Worm (Caenorhabditis elegans) whole organism, early embryonic: ENCODE measurements around the gene T21B4.3.

ENCODE experiments used
- B0310.2 ChIP-seq: sonication (generic microtip); optimal IDR thresholded peaks from 2 replicates; lab custom pipeline; 2016; ENCODE audit warnings: mild to moderate bottlenecking, missing genetic modification characterization, missing compliant biosample characterization
- F13C5.2 ChIP-seq: sonication (generic microtip); optimal IDR thresholded peaks from 2 replicates; lab custom pipeline; 2017; ENCODE audit warnings: mild to moderate bottlenecking, missing genetic modification characterization, inconsistent platforms, missing compliant biosample characterization
- aly-1 ChIP-seq: sonication (generic microtip); optimal IDR thresholded peaks from 2 replicates; lab custom pipeline; 2016; ENCODE audit warnings: missing genetic modification characterization, missing compliant biosample characterization
- ama-1 ChIP-seq: fragments of 150-350 bp; optimal IDR thresholded peaks from 2 replicates; lab custom pipeline; 2014
- ceh-13 ChIP-seq: fragments of 200-800 bp; sonication (Bioruptor generic); optimal IDR thresholded peaks from 2 replicates; lab custom pipeline; 2018; ENCODE audit warnings: mild to moderate bottlenecking, missing genetic modification characterization, missing compliant biosample characterization
- ceh-36 ChIP-seq: sonication (generic microtip); optimal IDR thresholded peaks from 2 replicates; lab custom pipeline; 2016; ENCODE audit warnings: missing genetic modification characterization, inconsistent platforms, missing compliant biosample characterization
- ets-7 ChIP-seq: sonication (generic microtip); optimal IDR thresholded peaks from 2 replicates; lab custom pipeline; 2016; ENCODE audit warnings: missing genotype, missing genetic modification characterization, missing compliant biosample characterization
- flt-1 ChIP-seq: fragments of 200-800 bp; sonication (Bioruptor generic); IDR thresholded peaks from 2 replicates; pipeline ENCODE4 v1.3.6; 2022; ENCODE audit warnings: missing genetic modification characterization, missing compliant biosample characterization
- hmbx-1 ChIP-seq: sonication (generic microtip); optimal IDR thresholded peaks from 2 replicates; lab custom pipeline; 2016; ENCODE audit warnings: mild to moderate bottlenecking, missing genetic modification characterization, missing compliant biosample characterization
- hmg-4 ChIP-seq: fragments of 200-800 bp; sonication (Bioruptor generic); optimal IDR thresholded peaks from 2 replicates; lab custom pipeline; 2018; ENCODE audit warnings: mild to moderate bottlenecking, missing genetic modification characterization, missing compliant biosample characterization
- hnd-1 ChIP-seq: sonication (generic microtip); optimal IDR thresholded peaks from 2 replicates; lab custom pipeline; 2016; ENCODE audit warnings: missing genetic modification characterization, missing compliant biosample characterization
- pes-1 ChIP-seq: fragments of 200-800 bp; sonication (Bioruptor generic); IDR thresholded peaks from 2 replicates; pipeline ENCODE4 v1.3.6; 2022; ENCODE audit warnings: missing genetic modification reagents, missing genetic modification characterization, missing compliant biosample characterization
- scrt-1 ChIP-seq: fragments of 200-800 bp; sonication (Bioruptor generic); IDR thresholded peaks from 2 replicates; pipeline ENCODE4 v1.3.6; 2022; ENCODE audit warnings: missing genetic modification characterization, missing compliant biosample characterization
- sea-1 ChIP-seq: fragments of 200-800 bp; sonication (Bioruptor generic); conservative IDR thresholded peaks from 2 replicates; pipeline ENCODE4 v1.3.6; 2022; ENCODE audit warnings: missing genetic modification characterization, missing compliant biosample characterization
- tbx-11 ChIP-seq: fragments of 200-800 bp; sonication (Bioruptor generic); IDR thresholded peaks from 2 replicates; pipeline ENCODE4 v1.3.6; 2022; ENCODE audit warnings: missing genetic modification characterization, missing compliant biosample characterization
- tbx-37 ChIP-seq: fragments of 200-800 bp; sonication (Bioruptor generic); conservative IDR thresholded peaks from 2 replicates; pipeline ENCODE4 v1.3.6; 2022; ENCODE audit warnings: missing genetic modification reagents, missing genetic modification characterization, missing compliant biosample characterization
- tra-4 ChIP-seq: sonication (generic microtip); optimal IDR thresholded peaks from 2 replicates; lab custom pipeline; 2017; ENCODE audit warnings: missing genetic modification characterization, missing compliant biosample characterization

T21B4.3 gene

DNA sequence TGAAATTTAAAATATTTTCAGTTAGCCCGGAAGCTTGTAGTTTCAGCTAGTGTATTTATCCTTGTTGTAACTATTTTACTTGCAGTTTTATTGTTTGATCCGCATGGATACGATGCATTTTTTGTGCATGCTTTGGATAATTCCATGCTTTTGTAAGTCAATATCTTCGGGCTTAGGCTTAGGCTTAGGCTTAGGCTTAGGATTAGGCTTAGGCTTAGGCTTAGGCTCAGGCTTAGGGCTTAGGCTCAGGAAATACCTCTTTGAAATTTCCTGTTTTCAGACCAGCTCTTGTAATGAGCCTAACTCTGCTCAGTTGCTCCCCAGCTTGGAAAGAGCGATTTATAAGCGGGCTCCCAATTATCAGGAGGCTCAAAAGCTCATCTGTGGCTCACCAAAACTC lies 29.8 kb downstream of the T21B4.3 start, which contains the start of gene srg-16:
Gene srg-16 (plus strand): TSS at position 87 of the 400 bp plus-strand sequence.
- TF ChIP-seq ceh-36 (tag; lab: Kevin White, UChicago), result peak; percentile 63
- no peak for TF ChIP-seq aly-1 (tag; lab: Kevin White, UChicago)

DNA sequence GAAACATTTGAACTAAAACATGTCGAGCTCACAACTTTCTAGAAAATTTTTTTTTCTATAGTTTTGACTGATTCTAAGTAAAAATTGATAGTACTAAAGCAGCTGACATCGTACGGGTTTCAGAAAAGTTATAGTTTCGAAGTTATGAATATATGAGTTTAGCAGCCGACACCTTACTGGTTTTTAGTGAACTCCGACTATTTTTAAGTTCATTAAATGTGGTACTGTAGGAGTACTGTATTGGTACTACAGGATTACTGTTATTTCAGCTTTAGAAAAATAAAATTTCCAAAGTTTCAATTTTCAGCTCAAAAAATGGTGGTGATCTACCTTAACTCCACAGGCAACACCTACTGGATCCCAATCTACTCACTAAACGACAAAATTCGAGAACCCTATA lies 31.3 kb downstream of the T21B4.3 start, which contains the start of gene sre-37:
Gene sre-37 (plus strand): TSS at position 301 of the 400 bp plus-strand sequence.
- TF ChIP-seq B0310.2 (tag; lab: Kevin White, UChicago), result no peak
- TF ChIP-seq F13C5.2 (tag; lab: Kevin White, UChicago), result no peak
- TF ChIP-seq hmg-4 (GFP tag; lab: Kevin White, UChicago), result no peak
- TF ChIP-seq flt-1 (GFP tag; lab: Robert Waterston, UW), result no peak
- no peak for TF ChIP-seq pes-1 (GFP tag; lab: Robert Waterston, UW)
- no peak for TF ChIP-seq hnd-1 (tag; lab: Kevin White, UChicago)
- TF ChIP-seq ets-7 (tag; lab: Kevin White, UChicago), result no peak
- no peak for TF ChIP-seq tbx-11
- no peak for TF ChIP-seq tbx-37

DNA sequence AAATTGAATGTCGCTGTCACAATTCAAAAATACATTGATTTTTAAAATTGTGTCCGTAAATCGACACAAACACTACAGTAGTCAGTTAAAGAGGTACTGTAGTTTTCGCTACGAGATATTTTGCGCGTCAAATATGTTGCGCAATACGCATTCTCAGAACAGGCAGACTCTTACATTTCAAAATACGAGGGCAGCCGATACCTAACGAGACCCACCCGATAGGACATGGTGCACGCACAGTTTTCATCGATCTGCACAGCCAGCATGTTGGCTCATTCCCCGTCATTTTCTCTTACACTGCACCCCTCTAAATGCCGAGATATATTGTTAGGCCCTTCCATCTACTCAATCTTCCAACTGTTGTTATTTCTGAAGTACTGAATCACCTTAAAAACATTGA lies 34.6 kb downstream of the T21B4.3 start, which contains the start of gene F15A4.2:
Gene F15A4.2 (plus strand): TSS at position 301 of the 400 bp plus-strand sequence.
- no peak for TF ChIP-seq scrt-1 (GFP tag; lab: Robert Waterston, UW)

DNA sequence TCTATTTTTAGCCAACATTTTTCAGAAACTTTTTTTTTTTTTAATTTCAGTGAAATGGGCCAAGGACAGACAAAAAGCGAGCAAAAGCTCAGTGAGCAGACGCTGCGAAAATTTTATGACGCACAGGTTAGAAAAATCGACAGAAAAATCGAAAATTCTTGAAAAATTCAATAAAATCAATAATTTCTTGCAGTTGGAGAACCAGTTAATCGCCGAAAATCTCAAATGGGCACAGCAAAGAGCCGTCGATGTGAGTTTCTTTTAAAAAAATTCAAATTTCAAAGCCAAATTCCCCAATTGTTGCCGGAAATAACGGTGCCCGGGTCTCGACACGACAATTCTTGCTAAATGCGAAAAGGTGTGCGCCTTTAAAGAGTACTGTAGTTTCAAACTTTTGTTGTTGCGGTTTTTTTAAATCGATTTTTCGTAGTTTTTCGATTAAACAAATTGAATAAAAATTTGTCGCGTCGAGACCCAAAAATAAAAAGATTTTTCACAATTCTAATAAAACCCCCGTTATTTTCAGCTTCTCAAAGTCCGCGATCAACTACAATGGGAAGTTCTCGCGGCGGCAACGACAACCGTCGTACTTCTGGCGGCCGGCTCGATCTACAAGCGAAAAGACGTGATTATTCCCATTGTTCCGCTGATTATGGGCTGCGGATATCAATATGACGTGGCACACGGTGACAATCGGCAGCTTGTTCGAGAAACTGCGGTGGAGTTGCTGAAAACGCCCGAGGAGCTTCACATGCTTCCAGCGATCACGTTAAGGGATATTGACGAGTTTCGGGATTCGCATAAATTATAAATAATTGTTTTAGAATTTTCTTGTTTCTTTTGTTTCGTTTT lies 36.1 kb downstream of the T21B4.3 start, which contains the start of gene tag-280:
Gene tag-280 (plus strand): TSS at position 51 of the 852 bp plus-strand sequence.
- TF ChIP-seq pes-1 (GFP tag; lab: Robert Waterston, UW) (no peak), F13C5.2 (tag; lab: Kevin White, UChicago) (no peak), ets-7 (tag; lab: Kevin White, UChicago) (no peak), hmbx-1 (no peak), scrt-1 (GFP tag; lab: Robert Waterston, UW) (no peak), ceh-36 (tag; lab: Kevin White, UChicago) (no peak), ama-1 (no peak), B0310.2 (tag; lab: Kevin White, UChicago) (no peak), sea-1 (GFP tag; lab: Robert Waterston, UW) (no peak), tbx-11 (no peak), ceh-13 (no peak), hnd-1 (tag; lab: Kevin White, UChicago) (no peak), tbx-37 (no peak), hmg-4 (GFP tag; lab: Kevin White, UChicago) (no peak), tra-4 (tag; lab: Kevin White, UChicago) (no peak), flt-1 (GFP tag; lab: Robert Waterston, UW) (no peak), aly-1 (tag; lab: Kevin White, UChicago) (no peak)

DNA sequence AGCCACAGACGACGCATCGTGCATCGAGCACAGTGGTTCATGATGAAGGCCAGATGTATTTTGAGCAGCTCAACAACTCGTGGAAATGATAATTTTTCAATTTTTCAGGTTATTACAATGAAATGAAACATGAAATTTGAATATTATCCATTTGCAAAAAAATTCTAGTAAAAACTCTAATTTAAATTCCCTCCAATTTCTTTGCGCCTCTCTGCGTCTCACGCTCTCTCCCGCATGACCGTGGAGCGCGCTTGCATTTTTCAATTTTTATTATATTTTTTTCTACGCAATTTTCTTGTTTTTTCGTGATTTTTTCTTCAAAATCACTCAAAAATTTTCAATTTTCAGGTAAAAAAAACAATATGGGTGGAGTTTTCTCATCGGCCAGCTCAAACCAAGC lies 37.5 kb downstream of the T21B4.3 start, which contains the start of gene tag-281:
Gene tag-281 (plus strand): TSS at position 340 of the 400 bp plus-strand sequence.
- TF ChIP-seq flt-1 (GFP tag; lab: Robert Waterston, UW), result peak; percentile 54; the same call in 1 of the 2 replicates
- no peak for TF ChIP-seq tbx-37

DNA sequence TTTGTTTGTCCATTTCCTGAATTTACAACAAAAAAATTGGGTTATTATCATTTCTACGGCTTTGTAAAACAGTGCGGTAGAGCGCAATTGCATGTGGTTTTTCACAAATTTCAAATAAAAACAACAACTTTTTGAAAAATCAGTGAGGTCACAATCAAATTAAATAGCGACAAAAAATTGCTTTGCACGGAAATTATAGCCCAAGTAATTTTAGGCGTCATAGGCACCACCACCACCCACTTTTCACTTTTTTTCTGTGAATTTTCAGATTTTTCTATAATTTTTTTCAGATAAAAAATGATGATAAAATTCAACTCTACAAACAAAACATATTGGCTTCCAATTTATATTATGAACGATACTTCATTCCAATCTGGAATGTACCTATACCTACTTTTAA lies 39.6 kb downstream of the T21B4.3 start, which contains the start of gene sre-38:
Gene sre-38 (plus strand): TSS at position 301 of the 400 bp plus-strand sequence.
- TF ChIP-seq ceh-13, result no peak
- TF ChIP-seq F13C5.2 (tag; lab: Kevin White, UChicago), result no peak
- no peak for TF ChIP-seq tbx-11
- no peak for TF ChIP-seq flt-1 (GFP tag; lab: Robert Waterston, UW)
- TF ChIP-seq tra-4 (tag; lab: Kevin White, UChicago), result no peak
- TF ChIP-seq hnd-1 (tag; lab: Kevin White, UChicago), result no peak
- TF ChIP-seq pes-1 (GFP tag; lab: Robert Waterston, UW), result no peak
- no peak for TF ChIP-seq scrt-1 (GFP tag; lab: Robert Waterston, UW)
- no peak for TF ChIP-seq ama-1
- no peak for TF ChIP-seq sea-1 (GFP tag; lab: Robert Waterston, UW)
- no peak for TF ChIP-seq ceh-36 (tag; lab: Kevin White, UChicago)
- TF ChIP-seq ets-7 (tag; lab: Kevin White, UChicago), result no peak
- TF ChIP-seq B0310.2 (tag; lab: Kevin White, UChicago), result no peak

DNA sequence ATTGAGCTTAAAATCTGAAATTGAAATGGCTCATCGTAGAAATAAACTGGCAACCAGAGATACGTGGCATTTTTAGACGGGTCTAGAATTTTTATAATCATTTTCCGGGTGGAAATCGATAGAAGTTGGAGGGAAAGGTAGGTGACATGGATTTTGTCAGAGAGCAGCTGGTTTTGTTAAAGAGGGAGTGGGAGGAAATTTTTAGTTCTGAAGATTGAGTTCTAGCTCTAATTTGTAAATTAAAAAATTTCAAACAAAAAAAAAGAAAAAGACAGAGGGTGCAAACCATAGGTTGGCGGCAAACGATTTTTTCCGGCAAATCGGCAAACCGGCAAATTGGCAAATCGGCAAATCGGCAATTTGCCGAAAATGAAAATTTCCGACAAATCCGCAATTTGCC lies 40.2 kb downstream of the T21B4.3 start, which contains the start of gene sre-32:
Gene sre-32 (minus strand): TSS at position 101 of the 400 bp plus-strand sequence.
- TF ChIP-seq hmg-4 (GFP tag; lab: Kevin White, UChicago) (no peak), tra-4 (tag; lab: Kevin White, UChicago) (no peak), pes-1 (GFP tag; lab: Robert Waterston, UW) (no peak), ets-7 (tag; lab: Kevin White, UChicago) (no peak), F13C5.2 (tag; lab: Kevin White, UChicago) (no peak), hmbx-1 (no peak), sea-1 (GFP tag; lab: Robert Waterston, UW) (no peak), hnd-1 (tag; lab: Kevin White, UChicago) (no peak), flt-1 (GFP tag; lab: Robert Waterston, UW) (no peak), ceh-13 (no peak), aly-1 (tag; lab: Kevin White, UChicago) (no peak), B0310.2 (tag; lab: Kevin White, UChicago) (no peak), tbx-11 (no peak), tbx-37 (no peak), ama-1 (no peak), ceh-36 (tag; lab: Kevin White, UChicago) (no peak), scrt-1 (GFP tag; lab: Robert Waterston, UW) (no peak)
